Worm (Caenorhabditis elegans) whole organism, L3 larva: ENCODE measurements around the gene ung-1.

ENCODE experiments used
- R02D3.7 ChIP-seq: fragments of 150-350 bp; optimal IDR thresholded peaks from 2 replicates; lab custom pipeline; 2014; ENCODE audit warnings: missing biosample characterization, missing genetic modification characterization
- ama-1 ChIP-seq: fragments of 150-350 bp; optimal IDR thresholded peaks from 2 replicates; lab custom pipeline; 2018
- elt-3 ChIP-seq, 3 experiments: fragments of 150-350 bp in 1 of 3; sonication (generic microtip) in 2 of 3; optimal IDR thresholded peaks; 2 replicates in 2 of 3; 4 replicates in 1 of 3; lab custom pipeline; 2014 to 2017; ENCODE audit warnings: missing biosample characterization in 3 of 3, missing genetic modification characterization in 3 of 3
- fos-1 ChIP-seq: fragments of 150-350 bp; optimal IDR thresholded peaks from 2 replicates; lab custom pipeline; 2014; ENCODE audit warnings: missing biosample characterization, missing genetic modification characterization
- nfya-1 ChIP-seq: sonication (generic microtip); optimal IDR thresholded peaks from 2 replicates; lab custom pipeline; 2017; ENCODE audit warnings: missing genetic modification characterization, mild to moderate bottlenecking, missing compliant biosample characterization, antibody characterized with exemption, moderate library complexity; ENCODE audit not compliant: insufficient read depth
- nhr-28 ChIP-seq: fragments of 150-350 bp; optimal IDR thresholded peaks from 2 replicates; lab custom pipeline; 2014; ENCODE audit warnings: missing biosample characterization, missing genetic modification characterization
- pqm-1 ChIP-seq: fragments of 150-350 bp; optimal IDR thresholded peaks from 2 replicates; lab custom pipeline; 2017; ENCODE audit warnings: missing biosample characterization, missing genetic modification characterization, inconsistent platforms
- snpc-4 ChIP-seq: fragments of 150-350 bp; optimal IDR thresholded peaks from 2 replicates; lab custom pipeline; 2014; ENCODE audit warnings: missing biosample characterization, missing genetic modification characterization
- unc-62 ChIP-seq: fragments of 150-350 bp; sonication (generic microtip); optimal IDR thresholded peaks from 4 replicates; lab custom pipeline; 2014; ENCODE audit warnings: missing biosample characterization, missing genetic modification reagents, missing genetic modification characterization
- ztf-11 ChIP-seq: fragments of 150-350 bp; optimal IDR thresholded peaks from 2 replicates; lab custom pipeline; 2014; ENCODE audit warnings: missing biosample characterization, missing genetic modification characterization

- TF ChIP-seq snpc-4 (no peak), unc-62 (no peak), fos-1 (no peak), ama-1 (lab: Kevin White, UChicago) (no peak), pqm-1 (tag; lab: Kevin White, UChicago) (no peak), elt-3 (tag; optimal IDR thresholded peaks at IDR 0.05; lab: Kevin White, UChicago) (no peak), nfya-1 (tag; lab: Kevin White, UChicago) (no peak), ztf-11 (tag; lab: Kevin White, UChicago) (no peak), nhr-28 (tag; lab: Kevin White, UChicago) (no peak), R02D3.7 (tag; lab: Kevin White, UChicago) (no peak)
These were observed 50.3 kb downstream of the ung-1 start, which contains the start of gene nft-1 for ce11 chrIII:11923586-11923985.
